Fruit fly (Drosophila melanogaster) whole organism, embryonic: ENCODE results near the gene Acph-1.

Source experiments
- Abd-B ChIP-seq: fragments of 200-800 bp; sonication (Bioruptor generic); optimal IDR thresholded peaks from 2 replicates; lab custom pipeline; 2018; ENCODE audit warnings: missing biosample characterization, mild to moderate bottlenecking, missing genetic modification characterization, moderate library complexity
- Aef1 ChIP-seq: fragments of 200-800 bp; sonication (Bioruptor generic); IDR thresholded peaks from 3 replicates; pipeline ENCODE4 v1.3.6; 2022; ENCODE audit warnings: missing biosample characterization, missing genetic modification characterization
- Atf6 ChIP-seq: fragments of 200-800 bp; sonication (Bioruptor generic); IDR thresholded peaks from 2 replicates; pipeline ENCODE4 v1.3.6; 2022; ENCODE audit warnings: missing biosample characterization, missing genetic modification characterization
- Awh ChIP-seq: fragments of 200-800 bp; sonication (Bioruptor generic); IDR thresholded peaks from 2 replicates; pipeline ENCODE4, ENCODE4 v1.3.6; 2022; ENCODE audit warnings: missing biosample characterization, missing genetic modification characterization
- Blimp-1 ChIP-seq: fragments of 200-800 bp; sonication (Bioruptor generic); optimal IDR thresholded peaks from 3 replicates; lab custom pipeline; 2018; ENCODE audit warnings: missing biosample characterization, missing genetic modification characterization, mild to moderate bottlenecking, moderate library complexity, missing genetic modification reagents
- CG10267 ChIP-seq: fragments of 200-800 bp; sonication (Bioruptor generic); optimal IDR thresholded peaks from 2 replicates; lab custom pipeline; 2018; ENCODE audit warnings: missing biosample characterization, mild to moderate bottlenecking, missing genetic modification characterization, moderate library complexity
- CG10654 ChIP-seq: fragments of 200-800 bp; sonication (Bioruptor generic); optimal IDR thresholded peaks from 2 replicates; lab custom pipeline; 2016; ENCODE audit warnings: missing biosample characterization, missing genetic modification characterization
- CG11696 ChIP-seq: fragments of 200-800 bp; sonication (Bioruptor generic); IDR thresholded peaks from 2 replicates; pipeline ENCODE4 v1.3.6; 2022; ENCODE audit warnings: missing biosample characterization, missing genetic modification characterization
- CG14441 ChIP-seq: fragments of 200-800 bp; sonication (Bioruptor generic); IDR thresholded peaks from 2 replicates; pipeline ENCODE4 v1.3.6; 2022; ENCODE audit warnings: missing biosample characterization, missing genetic modification characterization
- CG15601 ChIP-seq: fragments of 200-800 bp; sonication (Bioruptor generic); optimal IDR thresholded peaks from 3 replicates; lab custom pipeline; 2019; ENCODE audit warnings: missing biosample characterization, mild to moderate bottlenecking, missing genetic modification characterization, moderate library complexity
- CG16779 ChIP-seq: fragments of 200-800 bp; sonication (Bioruptor generic); IDR thresholded peaks from 2 replicates; pipeline ENCODE4 v1.3.6; 2022; ENCODE audit warnings: missing biosample characterization, missing genetic modification characterization
- CG17385 ChIP-seq: fragments of 200-800 bp; sonication (Bioruptor generic); optimal IDR thresholded peaks from 3 replicates; lab custom pipeline; 2018; ENCODE audit warnings: missing biosample characterization, mild to moderate bottlenecking, missing genetic modification characterization
- CG3726 ChIP-seq: fragments of 200-800 bp; sonication (Bioruptor generic); IDR thresholded peaks from 3 replicates; pipeline ENCODE4, ENCODE4 v1.3.6; 2022; ENCODE audit warnings: missing biosample characterization, missing genetic modification characterization
- CG6813 ChIP-seq: fragments of 200-800 bp; sonication (Bioruptor generic); optimal IDR thresholded peaks from 2 replicates; lab custom pipeline; 2017; ENCODE audit warnings: missing biosample characterization, missing genetic modification characterization, mild to moderate bottlenecking, moderate library complexity, missing genetic modification reagents
- CG7357 ChIP-seq: fragments of 200-800 bp; sonication (Bioruptor generic); IDR thresholded peaks from 3 replicates; pipeline ENCODE4 v1.3.6; 2022; ENCODE audit warnings: missing biosample characterization, missing genetic modification characterization
- CG9797 ChIP-seq: fragments of 200-800 bp; sonication (Bioruptor generic); optimal IDR thresholded peaks from 3 replicates; lab custom pipeline; 2018; ENCODE audit warnings: missing biosample characterization, mild to moderate bottlenecking, missing genetic modification characterization
- CTCF ChIP-seq: fragments of 200-800 bp; sonication (Bioruptor generic); optimal IDR thresholded peaks from 2 replicates; lab custom pipeline; 2017; ENCODE audit warnings: missing biosample characterization, mild to moderate bottlenecking, missing genetic modification characterization, moderate library complexity
- Deaf1 ChIP-seq: fragments of 200-800 bp; optimal IDR thresholded peaks from 3 replicates; lab custom pipeline; 2019; ENCODE audit warnings: missing biosample characterization, mild to moderate bottlenecking, missing genetic modification characterization, moderate library complexity
- E2f2 ChIP-seq: fragments of 200-800 bp; sonication (Bioruptor generic); IDR thresholded peaks from 2 replicates; pipeline ENCODE4 v1.3.6; 2022; ENCODE audit warnings: missing biosample characterization, missing genetic modification characterization
- Ets65A ChIP-seq: fragments of 200-800 bp; sonication (Bioruptor generic); peaks from one replicate; lab custom pipeline; 2016; ENCODE audit warnings: missing biosample characterization, missing genetic modification characterization
- H2.0 ChIP-seq: fragments of 200-800 bp; sonication (Bioruptor generic); IDR thresholded peaks from 2 replicates; pipeline ENCODE4 v1.3.6; 2022; ENCODE audit warnings: missing biosample characterization, missing genetic modification characterization
- HLH4C ChIP-seq: fragments of 200-800 bp; sonication (Bioruptor generic); IDR thresholded peaks from 3 replicates; pipeline ENCODE4 v1.3.6; 2022; ENCODE audit warnings: missing biosample characterization, missing genetic modification characterization; ENCODE audit not compliant: partially characterized antibody
- Lhr ChIP-seq: fragments of 200-800 bp; sonication (Bioruptor generic); optimal IDR thresholded peaks from 3 replicates; lab custom pipeline; 2017; ENCODE audit warnings: mild to moderate bottlenecking, missing biosample characterization, missing genetic modification reagents, missing genetic modification characterization
- Lpt ChIP-seq: fragments of >200 bp; optimal IDR thresholded peaks from 2 replicates; lab custom pipeline; 2018; ENCODE audit warnings: missing biosample characterization, missing genetic modification characterization
- Max ChIP-seq: fragments of 200-800 bp; sonication (Bioruptor generic); optimal IDR thresholded peaks from 2 replicates; lab custom pipeline; 2016; ENCODE audit warnings: missing biosample characterization, mild to moderate bottlenecking, missing genetic modification characterization
- PHDP ChIP-seq: fragments of 200-800 bp; sonication (Bioruptor generic); optimal IDR thresholded peaks from 3 replicates; lab custom pipeline; 2018; ENCODE audit warnings: missing biosample characterization, mild to moderate bottlenecking, missing genetic modification characterization, moderate library complexity
- Ptx1 ChIP-seq: fragments of 200-800 bp; sonication (Bioruptor generic); IDR thresholded peaks from 2 replicates; pipeline ENCODE4 v1.3.6; 2022; ENCODE audit warnings: missing biosample characterization, missing genetic modification characterization
- Ssrp ChIP-seq: fragments of 200-800 bp; sonication (Bioruptor generic); optimal IDR thresholded peaks from 2 replicates; lab custom pipeline; 2018; ENCODE audit warnings: missing biosample characterization, mild to moderate bottlenecking, missing genetic modification characterization, moderate library complexity
- Tbp ChIP-seq: fragments of >200 bp; optimal IDR thresholded peaks from 2 replicates; lab custom pipeline; 2018; ENCODE audit warnings: missing biosample characterization, missing genetic modification characterization
- Vsx1 ChIP-seq: fragments of 200-800 bp; sonication (Bioruptor generic); optimal IDR thresholded peaks from 2 replicates; lab custom pipeline; 2017; ENCODE audit warnings: missing biosample characterization, mild to moderate bottlenecking, missing genetic modification characterization, missing genetic modification reagents
- cato ChIP-seq: fragments of 200-800 bp; sonication (Bioruptor generic); optimal IDR thresholded peaks from 2 replicates; lab custom pipeline; 2016; ENCODE audit warnings: missing biosample characterization, missing genetic modification characterization, borderline replicate concordance
- ewg ChIP-seq: fragments of 200-800 bp; sonication (Bioruptor generic); optimal IDR thresholded peaks from 3 replicates; lab custom pipeline; 2017; ENCODE audit warnings: mild to moderate bottlenecking, missing biosample characterization, missing genetic modification reagents, missing genetic modification characterization
- fu2 ChIP-seq: fragments of 200-800 bp; sonication (Bioruptor generic); optimal IDR thresholded peaks from 2 replicates; lab custom pipeline; 2016; ENCODE audit warnings: missing biosample characterization, missing genetic modification characterization
- grau ChIP-seq: fragments of 200-800 bp; optimal IDR thresholded peaks from 3 replicates; lab custom pipeline; 2019; ENCODE audit warnings: missing biosample characterization, mild to moderate bottlenecking, missing genetic modification characterization, moderate library complexity
- insv ChIP-seq, 2 experiments: fragments of 200-800 bp; sonication (Bioruptor generic); optimal IDR thresholded peaks; 3 replicates each; lab custom pipeline; 2016 to 2018; ENCODE audit warnings: missing biosample characterization in 2 of 2, missing genetic modification characterization in 2 of 2
- ken ChIP-seq: fragments of 200-800 bp; sonication (Bioruptor generic); IDR thresholded peaks from 3 replicates; pipeline ENCODE4 v1.3.6; 2022; ENCODE audit warnings: missing biosample characterization, missing genetic modification characterization
- org-1 ChIP-seq: fragments of 200-800 bp; sonication (Bioruptor generic); optimal IDR thresholded peaks from 2 replicates; lab custom pipeline; 2017; ENCODE audit warnings: missing biosample characterization, missing genetic modification characterization
- prd ChIP-seq, 3 experiments: fragments of >200 bp in 2 of 3; fragments of 200-800 bp in 1 of 3; sonication (Bioruptor generic) in 1 of 3; optimal IDR thresholded peaks in 2 of 3; IDR thresholded peaks in 1 of 3; 2 replicates in 2 of 3; 3 replicates in 1 of 3; pipeline versions ENCODE4 v1.3.6 to Lab custom; 2017 to 2022; ENCODE audit warnings: missing biosample characterization in 1 of 3, missing genetic modification characterization in 1 of 3
- ranshi ChIP-seq: fragments of 200-800 bp; sonication (Bioruptor generic); IDR thresholded peaks from 2 replicates; pipeline ENCODE4 v1.3.6; 2022; ENCODE audit warnings: missing biosample characterization, missing genetic modification characterization
- scrt ChIP-seq: fragments of 200-800 bp; sonication (Bioruptor generic); optimal IDR thresholded peaks from 2 replicates; lab custom pipeline; 2018; ENCODE audit warnings: missing biosample characterization, mild to moderate bottlenecking, missing genetic modification characterization, moderate library complexity
- sima ChIP-seq: fragments of 200-800 bp; sonication (Bioruptor generic); optimal IDR thresholded peaks from 2 replicates; lab custom pipeline; 2016; ENCODE audit warnings: missing biosample characterization, missing genetic modification characterization
- sisA ChIP-seq: fragments of 200-800 bp; sonication (Bioruptor generic); IDR thresholded peaks from 2 replicates; pipeline ENCODE4 v1.3.6; 2022; ENCODE audit warnings: missing biosample characterization, missing genetic modification characterization
- sna ChIP-seq: fragments of 200-800 bp; sonication (Bioruptor generic); IDR thresholded peaks from 2 replicates; pipeline ENCODE4 v1.3.6; 2022; ENCODE audit warnings: missing biosample characterization, missing genetic modification characterization; ENCODE audit not compliant: partially characterized antibody
- sob ChIP-seq: fragments of 200-800 bp; sonication (Bioruptor generic); IDR thresholded peaks from 2 replicates; pipeline ENCODE4 v1.3.6; 2022; ENCODE audit warnings: missing biosample characterization, missing genetic modification characterization
- tgo ChIP-seq: fragments of 200-800 bp; sonication (Bioruptor generic); IDR thresholded peaks from 3 replicates; pipeline ENCODE4 v1.3.6; 2022; ENCODE audit warnings: missing biosample characterization, missing genetic modification characterization
- tio ChIP-seq: fragments of 200-800 bp; sonication (Bioruptor generic); optimal IDR thresholded peaks from 2 replicates; lab custom pipeline; 2017; ENCODE audit warnings: missing biosample characterization, missing genetic modification characterization, inconsistent platforms
- ttk ChIP-seq: fragments of 200-800 bp; sonication (Bioruptor generic); IDR thresholded peaks from 2 replicates; pipeline ENCODE4 v2.1.2; 2022; ENCODE audit warnings: missing biosample characterization, missing genetic modification characterization
- unc-4 ChIP-seq: fragments of 200-800 bp; sonication (Bioruptor generic); IDR thresholded peaks from 2 replicates; pipeline ENCODE4 v1.3.6; 2022; ENCODE audit warnings: missing biosample characterization, missing genetic modification characterization; ENCODE audit not compliant: partially characterized antibody
- zen ChIP-seq: fragments of 200-800 bp; sonication (Bioruptor generic); optimal IDR thresholded peaks from 3 replicates; lab custom pipeline; 2018; ENCODE audit warnings: missing biosample characterization, mild to moderate bottlenecking, missing genetic modification characterization, moderate library complexity

The Acph-1 gene

DNA sequence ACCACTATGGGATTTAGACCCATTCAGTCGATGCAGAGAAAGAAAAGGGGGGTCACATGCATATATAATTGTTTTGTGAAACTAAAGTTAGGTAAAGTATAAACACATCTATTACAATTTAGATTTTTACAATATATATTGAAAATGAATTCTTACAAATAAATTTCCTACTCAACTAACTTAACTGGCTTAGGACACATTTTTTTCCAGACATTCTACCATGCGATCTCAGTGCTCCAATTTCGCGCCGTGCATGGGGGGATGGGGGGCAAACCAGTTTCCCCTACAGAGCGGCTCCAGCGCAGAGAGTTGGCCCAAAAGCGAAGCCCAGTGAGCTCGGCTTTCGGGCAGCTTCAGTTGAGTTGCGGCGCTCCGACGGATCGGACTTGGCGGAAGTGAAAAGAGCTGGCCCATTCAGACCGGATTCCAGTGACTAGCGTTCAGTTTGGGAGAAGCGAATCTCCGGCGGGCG is 10.1 kb downstream of the Acph-1 start, which contains the start of gene CG7896 (continued):
- no peak for TF ChIP-seq cato (GFP tag; lab: Kevin White, UChicago)
- peak; percentile 54 for TF ChIP-seq Abd-B (GFP tag; lab: Kevin White, UChicago)
- peak; percentile 39 for TF ChIP-seq ewg
- no peak for TF ChIP-seq insv (GFP tag; optimal IDR thresholded peaks at IDR 0.05; lab: Kevin White, UChicago)
- TF ChIP-seq, all 482 proteins: peak for 290

DNA sequence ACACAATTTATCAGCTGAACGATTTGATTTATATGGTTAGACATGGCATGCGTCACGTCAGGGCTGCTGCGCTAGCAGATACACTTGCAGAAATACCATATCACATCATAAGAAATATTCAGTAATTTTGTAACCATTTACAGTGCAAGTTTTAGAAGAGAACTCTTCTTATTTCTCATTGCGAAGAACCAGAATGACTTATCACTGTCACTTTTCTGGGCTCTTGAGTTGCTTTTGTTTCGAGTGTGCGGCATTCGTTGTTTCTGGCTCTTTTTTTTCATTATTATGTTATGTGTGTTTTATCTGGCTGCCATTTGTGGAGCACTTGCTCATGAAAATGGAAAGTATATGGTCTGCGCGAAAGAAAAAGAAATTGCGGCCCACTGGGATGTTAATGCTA is 11.2 kb downstream of the Acph-1 start:
- no peak for TF ChIP-seq HLH4C (GFP tag; lab: Robert Waterston, UW)
- peak; percentile 33; the same call in 1 of the 3 replicates for TF ChIP-seq tgo
- TF ChIP-seq ttk (GFP tag; lab: Robert Waterston, UW): 0 out of 2 replicates have a peak, but pooled peaks have one; percentile 7
- no peak for TF ChIP-seq CG15601
- TF ChIP-seq CG10267: no peak
- no peak for TF ChIP-seq CG9797 (GFP tag; lab: Kevin White, UChicago)
- no peak for TF ChIP-seq Max (GFP tag; lab: Kevin White, UChicago)
- TF ChIP-seq Ptx1 (GFP tag; lab: Robert Waterston, UW): peak; percentile 22; the same call in 1 of the 2 replicates
- TF ChIP-seq ken (GFP tag; lab: Robert Waterston, UW): 0 out of 3 replicates have a peak, but pooled peaks have one; percentile 33
- no peak for TF ChIP-seq sob (GFP tag; lab: Robert Waterston, UW)
- no peak for TF ChIP-seq org-1
- TF ChIP-seq CG16779 (GFP tag; lab: Robert Waterston, UW): no peak
- peak; percentile 44 for TF ChIP-seq sisA
- TF ChIP-seq CG14441: 0 out of 2 replicates have a peak, but pooled peaks have one; percentile 38
- no peak for TF ChIP-seq ranshi (GFP tag; lab: Robert Waterston, UW)
- TF ChIP-seq fu2 (GFP tag; lab: Kevin White, UChicago): no peak
- TF ChIP-seq Ets65A (GFP tag; lab: Kevin White, UChicago): peak; percentile 7
- no peak for TF ChIP-seq sna (GFP tag; lab: Robert Waterston, UW)
- TF ChIP-seq tio (GFP tag; lab: Kevin White, UChicago): no peak
- no peak for TF ChIP-seq Lpt (GFP tag; lab: Kevin White, UChicago)
- peak; percentile 5 for TF ChIP-seq CG17385
- no peak for TF ChIP-seq zen (tag; lab: Kevin White, UChicago)
- no peak for TF ChIP-seq Tbp (GFP tag; lab: Kevin White, UChicago)
- TF ChIP-seq Ssrp (tag; lab: Kevin White, UChicago): no peak
- TF ChIP-seq sima (GFP tag; lab: Kevin White, UChicago): no peak
- no peak for TF ChIP-seq CTCF
- no peak for TF ChIP-seq Awh (GFP tag; lab: Robert Waterston, UW)
- TF ChIP-seq Deaf1 (tag; lab: Kevin White, UChicago): no peak
- no peak for TF ChIP-seq CG10654 (GFP tag; lab: Kevin White, UChicago)
- no peak for TF ChIP-seq grau (tag; lab: Kevin White, UChicago)
- TF ChIP-seq scrt (GFP tag; lab: Kevin White, UChicago): no peak
- TF ChIP-seq H2.0 (GFP tag; lab: Robert Waterston, UW): 0 out of 2 replicates have a peak, but pooled peaks have one; percentile 8
- no peak for TF ChIP-seq prd (optimal IDR thresholded peaks at IDR 0.05; lab: Kevin White, UChicago)
- peak; percentile 25; the same call in 1 of the 3 replicates for TF ChIP-seq prd (GFP tag; IDR thresholded peaks at IDR 0.05; lab: Robert Waterston, UW)
- TF ChIP-seq Lhr: no peak
- TF ChIP-seq Atf6: no peak
- no peak for TF ChIP-seq CG11696 (GFP tag; lab: Robert Waterston, UW)
- no peak for TF ChIP-seq PHDP (tag; lab: Kevin White, UChicago)
- no peak for TF ChIP-seq CG3726 (GFP tag; lab: Robert Waterston, UW)
- TF ChIP-seq E2f2 (GFP tag; lab: Robert Waterston, UW): no peak
- TF ChIP-seq Vsx1 (GFP tag; lab: Kevin White, UChicago): no peak
- TF ChIP-seq Aef1 (GFP tag; lab: Robert Waterston, UW): no peak
- peak; percentile 41 for TF ChIP-seq Blimp-1 (GFP tag; lab: Kevin White, UChicago)
- TF ChIP-seq cato (GFP tag; lab: Kevin White, UChicago): no peak
- no peak for TF ChIP-seq unc-4
- no peak for TF ChIP-seq CG6813
- TF ChIP-seq CG7357 (GFP tag; lab: Robert Waterston, UW): no peak
